Fruit fly (Drosophila melanogaster): ENCODE data around the gene CG18542.
A peak's percentile ranks its signal among the peaks of the same experiment; 100 is the strongest.
"Not testable (repeated sequence)": the region's sequence is repeated elsewhere in the genome, so short reads cannot be mapped to it uniquely, and the experiment has no call there.

The CG18542 gene

dm6 chr3R:9685376-9685775 is at the start of gene CG18542, which contains the start of gene eca:
CG18542 (plus strand) TSS chr3R:9685760.
eca (minus strand) TSS chr3R:9685476.
- not testable (repeated sequence) for TF ChIP-seq noc (tag; optimal IDR thresholded peaks at IDR 0.05)

DNA sequence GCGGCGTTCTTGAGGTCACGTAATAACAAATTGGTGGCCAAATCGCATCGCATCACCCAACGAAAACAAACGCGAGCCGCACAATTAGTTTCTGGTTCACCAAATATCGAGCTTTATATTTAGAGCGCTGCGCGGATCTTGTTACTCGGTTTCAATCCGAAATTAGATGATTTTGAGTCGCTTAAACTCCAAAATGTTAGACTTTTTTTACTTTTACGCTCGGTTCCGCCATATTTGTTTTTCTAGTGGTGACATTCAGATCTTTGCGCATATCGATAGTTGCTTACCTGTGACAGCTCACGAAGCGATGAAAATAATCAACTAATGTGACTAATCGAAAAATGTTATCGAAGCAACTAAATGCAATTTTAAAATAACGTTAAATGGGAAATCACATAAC is 48.2 kb upstream of the CG18542 start, which contains the start of gene Scm:
TSS of gene Scm (minus strand) at position 251 of the 400 bp plus-strand sequence.
- no peak for TF ChIP-seq noc (tag; optimal IDR thresholded peaks at IDR 0.05)

DNA sequence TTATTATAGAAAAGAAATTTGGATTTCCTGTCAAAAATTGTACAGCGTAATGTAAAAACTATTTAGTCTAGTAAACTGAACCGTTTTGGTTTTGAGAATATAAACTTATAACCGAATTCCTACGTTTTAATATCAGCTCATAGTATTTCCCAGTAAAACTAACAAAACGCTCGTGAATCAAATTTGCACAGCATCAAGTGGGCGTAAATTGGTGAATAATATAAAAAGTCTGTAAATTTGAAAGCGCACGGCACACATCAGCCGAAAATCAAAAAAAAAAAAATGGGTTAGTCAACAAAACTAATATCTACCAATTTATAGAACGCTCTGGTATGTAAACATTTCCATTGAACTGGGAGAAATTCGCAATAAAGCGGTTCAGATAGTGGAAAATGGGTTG is 47.7 kb upstream of the CG18542 start, which contains the start of gene Dh44:
TSS of gene Dh44 (plus strand) at position 301 of the 400 bp plus-strand sequence.
- no peak for TF ChIP-seq noc (tag; optimal IDR thresholded peaks at IDR 0.05)

DNA sequence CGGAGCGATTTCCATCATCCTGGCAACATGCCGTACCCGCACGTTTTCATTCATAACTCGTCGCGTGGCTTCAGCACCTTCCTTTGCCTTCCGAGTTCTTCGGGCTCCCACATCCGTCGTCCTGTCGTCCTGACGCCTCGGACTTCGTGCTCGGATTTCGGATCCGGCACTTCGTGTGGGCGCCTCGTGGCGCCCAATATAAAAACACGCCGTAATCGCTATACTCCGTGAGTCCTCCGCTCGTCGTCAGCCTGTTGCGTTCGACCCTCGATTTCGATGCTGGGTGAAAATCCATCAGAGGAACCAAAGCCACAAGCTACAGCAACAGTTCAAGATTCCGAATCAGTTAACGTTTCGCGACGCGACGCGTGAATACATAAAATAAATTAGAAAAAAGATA is 45.2 kb upstream of the CG18542 start:
- TF ChIP-seq noc (tag; optimal IDR thresholded peaks at IDR 0.05) = no peak

DNA sequence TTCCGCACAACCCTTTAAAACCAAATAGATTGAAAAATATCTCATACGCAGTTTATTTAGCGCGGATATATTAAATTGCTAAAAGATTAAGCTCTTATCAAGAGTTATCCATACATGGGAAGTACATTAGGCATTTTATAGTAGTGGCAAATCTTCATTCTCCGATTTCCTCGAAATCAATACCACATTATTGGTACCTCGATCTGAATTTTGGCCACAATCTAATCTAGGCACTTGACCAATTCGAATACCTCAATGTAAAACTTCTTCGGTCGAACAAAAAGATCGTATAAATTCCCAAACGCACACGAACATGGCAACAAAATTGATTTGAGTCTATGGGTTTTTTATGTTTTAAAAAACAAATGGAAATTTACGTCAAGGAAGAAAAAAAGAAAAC is 41.6 kb upstream of the CG18542 start:
- no peak for TF ChIP-seq noc (tag; optimal IDR thresholded peaks at IDR 0.05)

- TF ChIP-seq noc (tag; optimal IDR thresholded peaks at IDR 0.05) = no peak
These were observed 40.9 kb upstream of the CG18542 start for dm6 chr3R:9644620-9645019.

DNA sequence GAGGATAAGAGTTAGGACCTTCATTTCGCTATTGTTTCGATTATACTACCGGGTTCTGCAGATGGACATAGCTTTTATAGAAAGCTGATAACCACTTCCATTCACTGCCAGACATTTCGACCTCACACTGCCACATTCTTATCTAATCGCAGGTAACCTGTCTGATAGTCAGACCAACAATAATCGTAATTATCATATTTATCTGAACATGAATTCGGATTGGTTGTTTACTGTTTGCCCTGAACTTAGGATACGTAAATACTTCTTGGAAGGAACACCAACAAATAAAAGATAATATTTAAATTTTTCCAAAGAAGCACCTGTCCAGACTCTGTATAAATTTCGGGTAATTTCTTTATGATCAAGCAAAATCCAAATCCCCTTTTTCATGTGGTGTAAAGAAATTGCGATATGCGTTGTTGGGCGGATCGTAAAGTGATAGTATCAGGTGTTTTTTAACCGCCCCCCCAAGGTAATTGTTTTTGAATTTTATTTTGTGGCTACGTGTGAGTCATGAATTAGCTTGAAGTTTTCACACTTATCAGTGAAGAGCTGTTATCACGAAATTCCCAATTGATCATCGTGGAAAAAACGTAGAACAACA is 39.4 kb upstream of the CG18542 start, which contains the start of gene Fst:
TSS of gene Fst (minus strand) at position 51 of the 604 bp plus-strand sequence.
- peak; percentile 68 for TF ChIP-seq noc (tag; optimal IDR thresholded peaks at IDR 0.05)

DNA sequence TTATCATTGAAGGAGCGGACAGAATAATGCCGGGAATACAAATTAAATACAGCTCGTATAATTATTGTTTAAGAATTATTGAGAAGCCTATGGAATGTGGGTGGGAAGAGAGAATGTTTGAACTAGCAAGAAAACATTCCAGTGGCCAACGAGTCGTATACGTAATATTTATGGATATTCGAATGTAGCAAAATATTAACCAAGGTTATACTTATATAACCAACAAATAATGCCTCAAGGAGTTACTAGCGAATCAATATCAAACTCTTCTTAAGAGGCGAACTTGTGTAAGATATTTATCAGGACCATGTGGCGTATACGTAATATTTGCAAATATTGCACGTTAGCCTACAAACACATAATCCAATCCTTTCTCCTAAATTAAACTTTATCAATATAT is 20.2 kb upstream of the CG18542 start:
- TF ChIP-seq noc (tag; optimal IDR thresholded peaks at IDR 0.05) = no peak

- TF ChIP-seq noc (tag; optimal IDR thresholded peaks at IDR 0.05) = no peak
These were observed 12.4 kb upstream of the CG18542 start for dm6 chr3R:9673207-9673606.

dm6 chr3R:9674196-9674693 is 11.3 kb upstream of the CG18542 start, which contains the start of gene Dhc1:
Dhc1 (minus strand) TSS chr3R:9674643.
- no peak for TF ChIP-seq noc (tag; optimal IDR thresholded peaks at IDR 0.05)

DNA sequence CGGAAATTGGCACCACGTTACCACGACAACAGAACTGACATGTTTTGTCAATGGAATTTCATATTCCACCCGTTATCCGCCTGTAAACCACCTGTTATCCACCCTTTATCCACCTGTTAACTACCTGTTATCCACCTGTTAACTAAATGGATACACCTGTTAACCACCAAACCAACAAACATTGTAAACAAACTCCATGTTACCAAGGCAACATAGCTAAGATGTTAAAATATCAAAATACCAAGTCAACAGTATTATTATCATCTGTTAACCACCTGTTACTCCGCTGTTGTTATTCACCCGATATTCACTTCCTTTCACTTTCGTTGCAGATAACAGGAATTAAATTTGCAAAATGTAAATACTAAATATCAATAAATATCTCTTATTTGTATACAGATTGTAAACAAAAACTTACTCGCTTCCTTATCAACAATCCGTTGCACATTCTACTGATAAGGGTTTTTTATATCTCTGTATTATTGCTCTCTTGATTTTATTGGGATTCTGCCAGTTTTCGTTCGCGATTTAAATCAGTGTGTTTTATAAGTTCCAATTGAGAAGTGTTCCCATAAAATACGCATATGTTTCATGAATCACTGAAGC is 10.5 kb upstream of the CG18542 start, which contains the start of gene Nepl12:
TSS of gene Nepl12 (plus strand) at position 556 of the 606 bp plus-strand sequence.
- TF ChIP-seq noc (tag; optimal IDR thresholded peaks at IDR 0.05) = no peak

DNA sequence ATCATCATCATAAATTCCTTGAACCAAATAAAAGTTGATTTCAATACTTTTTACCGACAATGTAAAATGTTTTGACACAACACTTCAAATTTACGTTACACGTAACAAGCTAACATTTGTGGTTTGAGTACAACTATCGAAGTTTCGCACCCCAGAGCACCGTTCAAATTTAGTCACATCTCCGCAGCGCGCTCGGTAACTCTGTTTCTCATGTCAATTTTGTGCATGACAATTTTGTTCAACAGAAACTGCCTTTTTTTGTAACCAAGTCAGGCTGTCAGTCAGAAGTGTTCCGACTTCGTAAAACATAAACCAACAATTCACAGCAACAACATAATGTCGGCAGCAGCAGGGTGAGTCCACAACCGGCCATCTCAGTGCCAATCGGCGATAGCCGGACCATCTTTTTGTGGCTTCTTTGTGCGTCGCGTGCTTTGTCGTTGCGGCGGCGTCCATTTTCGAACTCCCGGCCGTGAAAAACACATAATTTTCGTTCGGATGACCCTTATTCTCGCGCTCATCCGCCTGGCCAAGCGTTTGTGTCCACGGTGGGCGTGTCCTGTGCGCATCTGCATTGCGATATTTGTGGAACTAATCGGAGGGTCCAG is 7.7 kb upstream of the CG18542 start, which contains the start of gene p23:
TSS of gene p23 (plus strand) at position 194 of the 608 bp plus-strand sequence.
- TF ChIP-seq noc (tag; optimal IDR thresholded peaks at IDR 0.05) = no peak

- no peak for TF ChIP-seq noc (tag; optimal IDR thresholded peaks at IDR 0.05)
These were observed 5.8 kb upstream of the CG18542 start, which contains the start of gene nmdyn-D7 for dm6 chr3R:9679746-9680145. nmdyn-D7 (plus strand) TSS chr3R:9679939.

- no peak for TF ChIP-seq noc (tag; optimal IDR thresholded peaks at IDR 0.05)
These were observed 2.4 kb upstream of the CG18542 start for dm6 chr3R:9683064-9683682.

dm6 chr3R:9684125-9684524 is 1.4 kb upstream of the CG18542 start, which contains the start of gene CG9444:
CG9444 (minus strand) TSS chr3R:9684264.
- TF ChIP-seq noc (tag; optimal IDR thresholded peaks at IDR 0.05) = no peak

- not testable (repeated sequence) for TF ChIP-seq noc (tag; optimal IDR thresholded peaks at IDR 0.05)
These were observed 7.1 kb downstream of the CG18542 start, which contains the start of the genes Unc-115b, p24-2 and CG32939 for dm6 chr3R:9692675-9693129. Unc-115b (minus strand) TSS chr3R:9692775. p24-2 (minus strand) TSS chr3R:9692794. CG32939 (plus strand) TSS chr3R:9693079.
